Fruit fly (Drosophila melanogaster) whole organism, pupa: ENCODE data around the gene Zip89B.

ENCODE experiments used
- CG14655 ChIP-seq: fragments of 200-800 bp; sonication (Bioruptor generic); optimal IDR thresholded peaks from 3 replicates; lab custom pipeline; 2017; ENCODE audit warnings: mild to moderate bottlenecking, missing biosample characterization, missing genetic modification reagents, missing genetic modification characterization
- CG15710 ChIP-seq: fragments of 200-800 bp; sonication (Bioruptor generic); optimal IDR thresholded peaks from 2 replicates; lab custom pipeline; 2018; ENCODE audit warnings: missing biosample characterization, mild to moderate bottlenecking, missing genetic modification characterization, moderate library complexity
- CG4496 ChIP-seq: fragments of 200-800 bp; sonication (Bioruptor generic); IDR thresholded peaks from 3 replicates; pipeline ENCODE4 v1.3.6; 2022; ENCODE audit warnings: missing biosample characterization, missing genetic modification characterization
- EcR ChIP-seq: fragments of 200-800 bp; sonication (Bioruptor generic); optimal IDR thresholded peaks from 3 replicates; lab custom pipeline; 2019; ENCODE audit warnings: missing biosample characterization, missing genetic modification characterization, mild to moderate bottlenecking, moderate library complexity, missing genetic modification reagents
- Ets98B ChIP-seq: fragments of 200-800 bp; sonication (Bioruptor generic); IDR thresholded peaks from 2 replicates; pipeline ENCODE4 v1.3.6; 2022; ENCODE audit warnings: missing biosample characterization, missing genetic modification characterization
- Pif1A ChIP-seq: fragments of 200-800 bp; sonication (Bioruptor generic); optimal IDR thresholded peaks from 3 replicates; lab custom pipeline; 2016; ENCODE audit warnings: missing biosample characterization, missing genetic modification characterization
- Pif1B ChIP-seq: fragments of 200-800 bp; sonication (Bioruptor generic); optimal IDR thresholded peaks from 3 replicates; lab custom pipeline; 2016; ENCODE audit warnings: missing biosample characterization, missing genetic modification characterization
- Snoo ChIP-seq: fragments of 200-800 bp; sonication (Bioruptor generic); optimal IDR thresholded peaks from 3 replicates; lab custom pipeline; 2017; ENCODE audit warnings: missing biosample characterization, mild to moderate bottlenecking, missing genetic modification characterization, inconsistent platforms
- fd96Ca ChIP-seq: fragments of 200-800 bp; sonication (Bioruptor generic); IDR thresholded peaks from 3 replicates; pipeline ENCODE4 v1.3.6; 2022; ENCODE audit warnings: missing biosample characterization, missing genetic modification characterization
- rn ChIP-seq: fragments of 200-800 bp; sonication (Bioruptor generic); IDR thresholded peaks from 2 replicates; pipeline ENCODE4 v1.3.6; 2022; ENCODE audit warnings: missing biosample characterization, missing genetic modification characterization

DNA sequence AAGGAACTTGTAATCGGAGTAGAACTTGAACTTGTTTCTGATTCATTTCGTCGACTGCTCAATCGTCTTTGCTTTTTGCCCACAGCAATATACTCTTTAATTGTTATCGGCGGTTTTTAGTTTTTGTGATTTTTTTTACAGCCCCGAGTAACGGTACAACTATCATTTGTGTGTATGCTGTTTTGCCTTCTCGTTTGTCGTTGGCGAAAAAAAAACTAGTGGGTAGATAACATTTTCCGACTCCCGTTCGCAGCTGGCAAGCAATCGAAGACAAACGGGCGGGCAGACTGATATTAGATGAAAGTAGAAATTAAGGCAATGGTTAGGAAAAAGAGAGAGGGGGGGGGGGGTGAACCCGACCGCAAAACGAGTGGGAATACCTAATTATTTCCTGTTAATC is 17.7 kb upstream of the Zip89B start:
- TF ChIP-seq rn (no peak), Snoo (tag; lab: Kevin White, UChicago) (no peak), Ets98B (GFP tag; lab: Robert Waterston, UW) (no peak), Pif1B (GFP tag; lab: Kevin White, UChicago) (no peak), CG4496 (GFP tag; lab: Robert Waterston, UW) (no peak), CG15710 (tag; lab: Kevin White, UChicago) (no peak), Pif1A (GFP tag; lab: Kevin White, UChicago) (no peak), fd96Ca (GFP tag; lab: Robert Waterston, UW) (no peak), CG14655 (GFP tag; lab: Kevin White, UChicago) (no peak), EcR (no peak)
